Worm (Caenorhabditis elegans) whole organism, L2 larva: Measurements from ENCODE around the gene mob-3.

Experiments
- C34F6.9 ChIP-seq: fragments of 150-350 bp; optimal IDR thresholded peaks from 2 replicates; lab custom pipeline; 2014; ENCODE audit warnings: missing biosample characterization, missing genetic modification characterization
- F13H6.1 ChIP-seq: sonication (generic microtip); optimal IDR thresholded peaks from 2 replicates; lab custom pipeline; 2016; ENCODE audit warnings: missing genetic modification characterization, missing compliant biosample characterization
- ama-1 ChIP-seq: fragments of 150-350 bp; optimal IDR thresholded peaks from 2 replicates; lab custom pipeline; 2018; ENCODE audit warnings: inconsistent platforms
- ceh-16 ChIP-seq: fragments of 150-350 bp; optimal IDR thresholded peaks from 2 replicates; lab custom pipeline; 2014; ENCODE audit warnings: missing biosample characterization, missing genetic modification characterization
- fos-1 ChIP-seq: fragments of 150-350 bp; optimal IDR thresholded peaks from 2 replicates; lab custom pipeline; 2014; ENCODE audit warnings: missing biosample characterization, missing genetic modification characterization
- lin-11 ChIP-seq: fragments of 150-350 bp; sonication (generic microtip); optimal IDR thresholded peaks from 2 replicates; lab custom pipeline; 2014; ENCODE audit warnings: missing biosample characterization, missing genetic modification characterization, inconsistent platforms, mixed read lengths
- lin-13 ChIP-seq: fragments of 150-350 bp; optimal IDR thresholded peaks from 2 replicates; lab custom pipeline; 2014; ENCODE audit warnings: missing biosample characterization, missing genetic modification reagents, missing genetic modification characterization
- mdl-1 ChIP-seq, 2 experiments: fragments of 150-350 bp in 1 of 2; sonication (generic microtip) in 1 of 2; optimal IDR thresholded peaks; 2 replicates each; lab custom pipeline; 2017; ENCODE audit warnings: missing biosample characterization in 2 of 2, missing genetic modification characterization in 2 of 2
- nhr-11 ChIP-seq: fragments of 150-350 bp; optimal IDR thresholded peaks from 2 replicates; lab custom pipeline; 2014; ENCODE audit warnings: missing biosample characterization, missing genetic modification characterization
- nhr-21 ChIP-seq: fragments of 150-350 bp; optimal IDR thresholded peaks from 2 replicates; lab custom pipeline; 2014; ENCODE audit warnings: missing biosample characterization, missing genetic modification characterization
- sma-3 ChIP-seq: sonication (generic microtip); optimal IDR thresholded peaks from 2 replicates; lab custom pipeline; 2016; ENCODE audit warnings: missing genetic modification reagents, missing genetic modification characterization, missing compliant biosample characterization
- snpc-4 ChIP-seq: fragments of 150-350 bp; optimal IDR thresholded peaks from 2 replicates; lab custom pipeline; 2014; ENCODE audit warnings: missing biosample characterization, missing genetic modification characterization

DNA sequence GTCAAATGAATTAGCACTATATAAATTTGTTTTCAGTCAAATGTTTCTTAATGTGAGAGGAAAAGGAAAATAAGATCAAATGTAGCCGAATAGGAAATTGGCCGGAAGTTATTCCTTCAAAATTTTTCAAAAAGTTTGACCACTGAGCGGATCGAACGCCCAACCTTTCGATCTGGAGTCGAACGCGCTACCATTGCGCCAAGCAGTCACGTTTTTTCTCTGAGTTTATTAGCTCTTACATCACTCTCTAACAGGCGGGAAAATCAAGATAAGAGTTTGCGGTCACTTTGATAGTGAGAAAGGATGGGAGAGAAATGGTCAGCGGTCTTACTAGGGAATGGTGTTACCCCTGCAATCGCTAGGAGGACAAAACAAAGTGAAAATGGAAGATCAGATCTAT lies 44.7 kb downstream of the mob-3 start:
- TF ChIP-seq mdl-1 (tag; optimal IDR thresholded peaks at IDR 0.05; lab: Kevin White, UChicago) (no peak), nhr-21 (tag; lab: Kevin White, UChicago) (no peak), lin-13 (GFP tag; lab: Kevin White, UChicago) (no peak), ama-1 (no peak), snpc-4 (no peak), ceh-16 (tag; lab: Kevin White, UChicago) (no peak), fos-1 (tag; lab: Kevin White, UChicago) (no peak), nhr-11 (no peak), F13H6.1 (no peak), C34F6.9 (tag; lab: Kevin White, UChicago) (no peak), lin-11 (tag; lab: Kevin White, UChicago) (no peak), sma-3 (GFP tag; lab: Kevin White, UChicago) (no peak)
